Worm (Caenorhabditis elegans): Measurements from ENCODE around the gene ent-5.

Gene ent-5

ce11 chrX:4649097-4649496 is at the start of gene ent-5:
ent-5 (minus strand) TSS chrX:4649197.
- TF ChIP-seq sdc-2 (tag; optimal IDR thresholded peaks at IDR 0.05): no peak
- TF ChIP-seq nfya-1 (tag; optimal IDR thresholded peaks at IDR 0.05): no peak
- TF ChIP-seq unc-86 (tag; optimal IDR thresholded peaks at IDR 0.05): no peak
- no peak for TF ChIP-seq unc-55 (GFP tag; optimal IDR thresholded peaks at IDR 0.05)
- TF ChIP-seq T23F11.4 (GFP tag; optimal IDR thresholded peaks at IDR 0.05): no peak
- no peak for TF ChIP-seq hlh-8 (tag; optimal IDR thresholded peaks at IDR 0.05)
- no peak for TF ChIP-seq gmeb-2 (tag; optimal IDR thresholded peaks at IDR 0.05)
- no peak for TF ChIP-seq nhr-11 (tag; optimal IDR thresholded peaks at IDR 0.05)
- TF ChIP-seq ttx-3 (tag; optimal IDR thresholded peaks at IDR 0.05): no peak
- TF ChIP-seq pha-4 (tag; optimal IDR thresholded peaks at IDR 0.05): no peak
- no peak for TF ChIP-seq ceh-34 (tag; optimal IDR thresholded peaks at IDR 0.05)
- TF ChIP-seq ceh-24 (tag; optimal IDR thresholded peaks at IDR 0.05): no peak
- TF ChIP-seq ceh-45 (GFP tag; IDR thresholded peaks at IDR 0.05): no peak
- TF ChIP-seq dmd-4 (tag; optimal IDR thresholded peaks at IDR 0.05; ENCODE audit: borderline replicate concordance): no peak
- TF ChIP-seq pat-9 (tag; optimal IDR thresholded peaks at IDR 0.05): no peak
- TF ChIP-seq tbx-2 (tag; optimal IDR thresholded peaks at IDR 0.05): no peak
- TF ChIP-seq C08G9.2 (tag; optimal IDR thresholded peaks at IDR 0.05): no peak
- TF ChIP-seq npax-4 (tag; optimal IDR thresholded peaks at IDR 0.05): no peak

DNA sequence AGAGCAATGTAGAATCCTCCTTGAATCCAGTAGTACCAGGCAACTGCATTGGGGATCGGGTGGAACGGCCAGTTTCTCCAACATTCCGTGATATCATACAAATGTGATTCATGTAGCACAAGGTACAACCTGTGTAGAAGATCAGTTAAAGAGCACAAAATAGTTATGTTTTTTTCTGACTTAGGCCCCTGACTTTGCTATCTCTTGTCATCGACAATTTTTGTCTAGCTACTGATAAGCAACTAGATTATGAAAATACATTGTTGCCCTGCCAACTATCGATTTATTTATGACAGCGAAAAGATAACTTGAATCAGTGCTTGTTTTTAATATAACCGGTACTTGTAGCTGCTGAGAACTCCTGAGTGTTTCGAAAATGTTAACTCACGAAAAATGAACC is 49.3 kb upstream of the ent-5 start:
- TF ChIP-seq tbx-7 (tag; optimal IDR thresholded peaks at IDR 0.05): no peak
- TF ChIP-seq nfya-1 (tag; optimal IDR thresholded peaks at IDR 0.05): no peak
- TF ChIP-seq fkh-6 (tag; optimal IDR thresholded peaks at IDR 0.05): no peak
- TF ChIP-seq ceh-9 (tag; optimal IDR thresholded peaks at IDR 0.05): no peak
- no peak for TF ChIP-seq unc-3 (GFP tag; conservative IDR thresholded peaks at IDR 0.05)
- no peak for TF ChIP-seq unc-3 (tag; optimal IDR thresholded peaks at IDR 0.05)
- TF ChIP-seq elt-2 (tag; optimal IDR thresholded peaks at IDR 0.05): peak; percentile 83
- no peak for TF ChIP-seq eyg-1 (tag; optimal IDR thresholded peaks at IDR 0.05)

- no peak for TF ChIP-seq fkh-10 (GFP tag; optimal IDR thresholded peaks at IDR 0.05)
Measured at ce11 chrX:4694611-4695370, 45.8 kb upstream of the ent-5 start.

DNA sequence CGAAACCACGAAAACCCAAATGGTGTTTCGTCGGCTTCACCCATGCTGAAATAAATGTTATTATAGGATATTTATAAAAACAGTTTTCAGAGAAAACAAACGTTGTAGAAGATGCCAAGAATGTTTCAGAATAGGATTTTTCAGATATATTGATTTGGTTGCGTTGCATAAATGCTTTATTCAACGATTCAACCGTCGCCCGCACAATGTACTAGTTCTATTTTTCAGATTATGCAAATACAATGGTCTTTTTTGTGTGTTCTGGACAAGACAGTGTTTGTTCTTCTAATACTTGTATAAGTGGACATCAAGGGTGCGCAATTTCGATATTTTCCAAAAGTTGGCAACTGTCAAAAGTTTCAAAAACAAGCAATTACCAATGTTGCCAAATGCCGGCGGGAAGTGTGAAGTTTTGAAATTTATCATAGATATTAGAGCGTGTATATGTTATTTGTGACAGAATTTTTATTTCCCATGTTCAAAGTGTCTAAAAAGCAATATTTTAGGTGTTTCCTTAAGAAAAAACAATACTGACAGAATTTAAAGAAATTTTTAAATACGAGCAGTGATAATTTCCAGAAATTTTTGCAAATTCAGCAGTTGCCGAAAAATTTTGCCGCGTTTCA is 42.3 kb upstream of the ent-5 start, which contains the start of gene K02G10.5:
Gene K02G10.5, minus strand, starts transcription at position 51 of the 626 bp plus-strand sequence.
- TF ChIP-seq tbx-2 (tag; optimal IDR thresholded peaks at IDR 0.05): no peak
- TF ChIP-seq nfya-1 (tag; optimal IDR thresholded peaks at IDR 0.05): no peak
- TF ChIP-seq dmd-4 (tag; optimal IDR thresholded peaks at IDR 0.05; ENCODE audit: borderline replicate concordance): no peak
- no peak for TF ChIP-seq ceh-9 (tag; optimal IDR thresholded peaks at IDR 0.05)
- no peak for TF ChIP-seq pqm-1 (tag; optimal IDR thresholded peaks at IDR 0.05)
- no peak for TF ChIP-seq hlh-6 (tag; optimal IDR thresholded peaks at IDR 0.05)
- no peak for TF ChIP-seq F13H6.1 (tag; optimal IDR thresholded peaks at IDR 0.05)
- no peak for TF ChIP-seq pag-3 (tag; optimal IDR thresholded peaks at IDR 0.05; ENCODE audit: borderline replicate concordance)
- no peak for TF ChIP-seq rnt-1 (tag; optimal IDR thresholded peaks at IDR 0.05)
- no peak for TF ChIP-seq ceh-19 (GFP tag; optimal IDR thresholded peaks at IDR 0.05)
- no peak for TF ChIP-seq ceh-34 (tag; optimal IDR thresholded peaks at IDR 0.05)
- TF ChIP-seq lim-6 (tag; optimal IDR thresholded peaks at IDR 0.05): no peak
- no peak for TF ChIP-seq syd-9 (tag; optimal IDR thresholded peaks at IDR 0.05)
- TF ChIP-seq K02D7.2 (tag; optimal IDR thresholded peaks at IDR 0.05): no peak
- TF ChIP-seq ceh-18 (tag; optimal IDR thresholded peaks at IDR 0.05): no peak
- TF ChIP-seq che-1 (tag; optimal IDR thresholded peaks at IDR 0.05): no peak
- TF ChIP-seq ttx-3 (tag; optimal IDR thresholded peaks at IDR 0.05): no peak
- TF ChIP-seq unc-3 (GFP tag; conservative IDR thresholded peaks at IDR 0.05): no peak
- TF ChIP-seq unc-3 (tag; optimal IDR thresholded peaks at IDR 0.05): no peak
- TF ChIP-seq elt-4 (tag; optimal IDR thresholded peaks at IDR 0.05): no peak
